Worm (Caenorhabditis elegans) whole organism, L1 larva: Measurements from ENCODE around the gene lido-2.

ENCODE experiments used
- Y116A8C.19 ChIP-seq: sonication (generic microtip); optimal IDR thresholded peaks from 2 replicates; lab custom pipeline; 2016; ENCODE audit warnings: missing compliant biosample characterization, missing genetic modification characterization, borderline replicate concordance
- aly-2 ChIP-seq: fragments of 150-350 bp; optimal IDR thresholded peaks from 2 replicates; lab custom pipeline; 2014; ENCODE audit warnings: missing biosample characterization, missing genetic modification characterization
- ama-1 ChIP-seq: fragments of 150-350 bp; optimal IDR thresholded peaks from 2 replicates; lab custom pipeline; 2014
- blmp-1 ChIP-seq: fragments of 150-350 bp; optimal IDR thresholded peaks from 2 replicates; lab custom pipeline; 2014; ENCODE audit warnings: missing biosample characterization, missing genetic modification characterization
- ceh-8 ChIP-seq: fragments of 200-800 bp; sonication (Bioruptor generic); optimal IDR thresholded peaks from 2 replicates; lab custom pipeline; 2018; ENCODE audit warnings: mild to moderate bottlenecking, missing genetic modification characterization, moderate library complexity, missing compliant biosample characterization
- ceh-88 ChIP-seq: fragments of 200-800 bp; sonication (Bioruptor generic); IDR thresholded peaks from 2 replicates; pipeline ENCODE4 v1.3.6; 2022; ENCODE audit warnings: missing genetic modification characterization, missing compliant biosample characterization
- ceh-90 ChIP-seq: sonication (generic microtip); optimal IDR thresholded peaks from 2 replicates; lab custom pipeline; 2016; ENCODE audit warnings: missing genetic modification characterization, missing compliant biosample characterization
- ces-1 ChIP-seq: fragments of 150-350 bp; optimal IDR thresholded peaks from 2 replicates; lab custom pipeline; 2014; ENCODE audit warnings: missing biosample characterization, missing genetic modification reagents, missing genetic modification characterization
- dsc-1 ChIP-seq: sonication (generic microtip); optimal IDR thresholded peaks from 2 replicates; lab custom pipeline; 2016; ENCODE audit warnings: mild to moderate bottlenecking, missing genetic modification characterization, missing compliant biosample characterization
- efl-3 ChIP-seq: fragments of 200-800 bp; sonication (Bioruptor generic); optimal IDR thresholded peaks from 2 replicates; lab custom pipeline; 2018; ENCODE audit warnings: mild to moderate bottlenecking, missing genetic modification characterization, missing compliant biosample characterization
- egl-27 ChIP-seq, 2 experiments: fragments of 150-350 bp in 1 of 2; sonication (generic microtip); optimal IDR thresholded peaks; 3 replicates each; lab custom pipeline; 2017 to 2018; ENCODE audit warnings: missing biosample characterization in 2 of 2, missing genetic modification characterization in 2 of 2, missing genetic modification reagents in 2 of 2
- elt-2 ChIP-seq: sonication (generic microtip); optimal IDR thresholded peaks from 2 replicates; lab custom pipeline; 2016; ENCODE audit warnings: missing genetic modification characterization, mild to moderate bottlenecking, inconsistent platforms, missing compliant biosample characterization, missing genetic modification reagents
- ets-5 ChIP-seq: fragments of 200-800 bp; sonication (Bioruptor generic); IDR thresholded peaks from 2 replicates; pipeline ENCODE4 v1.3.6; 2022; ENCODE audit warnings: missing genetic modification characterization, missing compliant biosample characterization
- fkh-10 ChIP-seq: sonication (generic microtip); optimal IDR thresholded peaks from 2 replicates; lab custom pipeline; 2017; ENCODE audit warnings: missing biosample characterization, missing genetic modification reagents, missing genetic modification characterization
- fkh-4 ChIP-seq: sonication (generic microtip); optimal IDR thresholded peaks from 2 replicates; lab custom pipeline; 2016; ENCODE audit warnings: missing compliant biosample characterization, missing genetic modification characterization, borderline replicate concordance
- fkh-8 ChIP-seq: sonication (generic microtip); optimal IDR thresholded peaks from 2 replicates; lab custom pipeline; 2016; ENCODE audit warnings: mild to moderate bottlenecking, missing genetic modification characterization, missing compliant biosample characterization
- grh-1 ChIP-seq: fragments of 200-800 bp; sonication (Bioruptor generic); IDR thresholded peaks from 2 replicates; pipeline ENCODE4 v1.3.6; 2022; ENCODE audit warnings: missing genetic modification reagents, missing genetic modification characterization, missing compliant biosample characterization
- hpl-2 ChIP-seq: fragments of 150-350 bp; optimal IDR thresholded peaks from 2 replicates; lab custom pipeline; 2014; ENCODE audit warnings: missing biosample characterization, missing genetic modification reagents, missing genetic modification characterization
- irx-1 ChIP-seq: sonication (generic microtip); optimal IDR thresholded peaks from 2 replicates; lab custom pipeline; 2016; ENCODE audit warnings: missing genetic modification characterization, missing compliant biosample characterization
- isw-1 ChIP-seq: fragments of 200-800 bp; sonication (Bioruptor generic); IDR thresholded peaks from 2 replicates; pipeline ENCODE4 v1.3.6; 2022; ENCODE audit warnings: missing genetic modification characterization, missing compliant biosample characterization
- lin-13 ChIP-seq: fragments of 150-350 bp; optimal IDR thresholded peaks from 2 replicates; lab custom pipeline; 2014; ENCODE audit warnings: missing biosample characterization, missing genetic modification reagents, missing genetic modification characterization
- lin-14 ChIP-seq: fragments of 200-800 bp; sonication (Bioruptor generic); optimal IDR thresholded peaks from 2 replicates; lab custom pipeline; 2018; ENCODE audit warnings: mild to moderate bottlenecking, missing genetic modification characterization, moderate library complexity, missing compliant biosample characterization
- lin-15B ChIP-seq: fragments of 150-350 bp; sonication (generic microtip); optimal IDR thresholded peaks from 3 replicates; lab custom pipeline; 2014; ENCODE audit warnings: missing biosample characterization, missing genetic modification characterization
- lin-35 ChIP-seq, 2 experiments: fragments of 150-350 bp; optimal IDR thresholded peaks; 2 replicates each; lab custom pipeline; 2014; ENCODE audit warnings: missing biosample characterization in 2 of 2, missing genetic modification characterization in 2 of 2, missing genetic modification reagents in 2 of 2
- lin-39 ChIP-seq: fragments of 150-350 bp; optimal IDR thresholded peaks from 2 replicates; lab custom pipeline; 2014; ENCODE audit warnings: missing biosample characterization, missing genetic modification reagents, missing genetic modification characterization
- mdl-1 ChIP-seq, 2 experiments: fragments of 150-350 bp; optimal IDR thresholded peaks; 2 replicates each; lab custom pipeline; 2014 to 2017; ENCODE audit warnings: missing biosample characterization in 2 of 2, missing genetic modification characterization in 2 of 2, inconsistent platforms in 1 of 2
- mep-1 ChIP-seq: fragments of 150-350 bp; optimal IDR thresholded peaks from 2 replicates; lab custom pipeline; 2014; ENCODE audit warnings: missing biosample characterization, missing genetic modification characterization
- nhr-11 ChIP-seq: fragments of 150-350 bp; optimal IDR thresholded peaks from 2 replicates; lab custom pipeline; 2014; ENCODE audit warnings: missing biosample characterization, missing genetic modification characterization
- nhr-237 ChIP-seq: fragments of 150-350 bp; optimal IDR thresholded peaks from 2 replicates; lab custom pipeline; 2014; ENCODE audit warnings: missing biosample characterization, missing genetic modification characterization
- nhr-28 ChIP-seq: fragments of 150-350 bp; optimal IDR thresholded peaks from 2 replicates; lab custom pipeline; 2014; ENCODE audit warnings: missing biosample characterization, missing genetic modification characterization
- nhr-76 ChIP-seq: sonication (generic microtip); optimal IDR thresholded peaks from 2 replicates; lab custom pipeline; 2017; ENCODE audit warnings: missing biosample characterization, missing genetic modification characterization
- nhr-77 ChIP-seq: fragments of 150-350 bp; optimal IDR thresholded peaks from 2 replicates; lab custom pipeline; 2014; ENCODE audit warnings: missing biosample characterization, missing genetic modification characterization
- nhr-84 ChIP-seq: sonication (generic microtip); optimal IDR thresholded peaks from 2 replicates; lab custom pipeline; 2017; ENCODE audit warnings: missing biosample characterization, missing genetic modification characterization
- nhr-85 ChIP-seq: sonication (generic microtip); peaks from one replicate; lab custom pipeline; 2016; ENCODE audit warnings: missing genetic modification characterization, inconsistent platforms, missing compliant biosample characterization
- pax-3 ChIP-seq: fragments of 200-800 bp; sonication (Bioruptor generic); optimal IDR thresholded peaks from 2 replicates; lab custom pipeline; 2018; ENCODE audit warnings: mild to moderate bottlenecking, missing genetic modification characterization, moderate library complexity, missing compliant biosample characterization
- rnt-1 ChIP-seq: sonication (generic microtip); optimal IDR thresholded peaks from 2 replicates; lab custom pipeline; 2016; ENCODE audit warnings: mild to moderate bottlenecking, missing genetic modification characterization, moderate library complexity, missing compliant biosample characterization
- skn-1 ChIP-seq: fragments of 150-350 bp; optimal IDR thresholded peaks from 2 replicates; lab custom pipeline; 2014; ENCODE audit warnings: missing biosample characterization, missing genetic modification characterization
- snpc-4 ChIP-seq: fragments of 150-350 bp; optimal IDR thresholded peaks from 2 replicates; lab custom pipeline; 2014; ENCODE audit warnings: missing biosample characterization, missing genetic modification characterization
- sox-4 ChIP-seq: sonication (generic microtip); optimal IDR thresholded peaks from 2 replicates; lab custom pipeline; 2016; ENCODE audit warnings: missing genetic modification characterization, missing compliant biosample characterization
- sptf-1 ChIP-seq: fragments of 150-350 bp; optimal IDR thresholded peaks from 2 replicates; lab custom pipeline; 2014; ENCODE audit warnings: missing biosample characterization, missing genetic modification characterization
- swsn-7 ChIP-seq: sonication (generic microtip); optimal IDR thresholded peaks from 2 replicates; lab custom pipeline; 2016; ENCODE audit warnings: missing genetic modification characterization, missing compliant biosample characterization
- tbx-2 ChIP-seq: sonication (generic microtip); optimal IDR thresholded peaks from 2 replicates; lab custom pipeline; 2016; ENCODE audit warnings: missing genetic modification characterization, missing compliant biosample characterization
- unc-130 ChIP-seq: fragments of 150-350 bp; optimal IDR thresholded peaks from 2 replicates; lab custom pipeline; 2017; ENCODE audit warnings: missing biosample characterization, missing genetic modification characterization, inconsistent platforms
- unc-62 ChIP-seq: fragments of 150-350 bp; optimal IDR thresholded peaks from 2 replicates; lab custom pipeline; 2014; ENCODE audit warnings: missing biosample characterization, missing genetic modification reagents, missing genetic modification characterization
- unc-86 ChIP-seq: sonication (generic microtip); optimal IDR thresholded peaks from 2 replicates; lab custom pipeline; 2016; ENCODE audit warnings: missing genetic modification characterization, missing compliant biosample characterization
- unc-98 ChIP-seq: fragments of 200-800 bp; sonication (Bioruptor generic); IDR thresholded peaks from 2 replicates; pipeline ENCODE4 v1.3.6; 2022; ENCODE audit warnings: missing genetic modification characterization, missing compliant biosample characterization
- zag-1 ChIP-seq: fragments of 150-350 bp; optimal IDR thresholded peaks from 2 replicates; lab custom pipeline; 2014; ENCODE audit warnings: missing biosample characterization, missing genetic modification characterization
- zip-4 ChIP-seq: fragments of 200-800 bp; sonication (Bioruptor generic); optimal IDR thresholded peaks from 2 replicates; lab custom pipeline; 2018; ENCODE audit warnings: mild to moderate bottlenecking, missing genetic modification characterization, moderate library complexity, missing compliant biosample characterization
- ztf-11 ChIP-seq, 2 experiments: sonication (generic microtip); optimal IDR thresholded peaks; 2 replicates each; lab custom pipeline; 2016 to 2017; ENCODE audit warnings: missing genetic modification characterization in 2 of 2, missing biosample characterization in 1 of 2, missing compliant biosample characterization in 1 of 2

lido-2 gene

DNA sequence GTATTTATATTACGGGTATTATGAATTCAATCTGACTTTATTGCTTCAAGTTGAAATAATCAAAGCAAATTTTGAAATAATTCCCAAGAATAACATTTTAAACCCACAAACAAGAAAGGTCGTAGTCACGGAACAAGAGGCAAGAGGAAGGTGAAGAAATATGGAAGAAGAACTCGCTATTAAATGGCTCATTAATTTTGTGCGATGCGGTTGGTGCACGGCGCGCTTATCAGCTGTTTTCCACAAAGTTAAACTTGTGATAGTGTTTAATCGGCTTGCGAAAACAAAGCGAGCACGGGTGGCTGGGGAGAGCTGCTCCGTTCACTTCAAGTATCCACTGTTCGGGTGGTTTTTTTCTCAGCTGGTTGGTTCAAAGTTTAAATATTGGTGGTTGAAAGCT is 33.6 kb downstream of the lido-2 start:
- TF ChIP-seq lin-13 (GFP tag; lab: Kevin White, UChicago) (no peak), elt-2 (peak; percentile 79), dsc-1 (tag; lab: Kevin White, UChicago) (no peak), lin-14 (GFP tag; lab: Kevin White, UChicago) (peak; percentile 12), blmp-1 (tag; lab: Kevin White, UChicago) (no peak), lin-35 (GFP tag; optimal IDR thresholded peaks at IDR 0.05; lab: Kevin White, UChicago) (peak in 1 of 2 experiments; percentile 33), nhr-237 (tag; lab: Kevin White, UChicago) (no peak), nhr-76 (no peak)

DNA sequence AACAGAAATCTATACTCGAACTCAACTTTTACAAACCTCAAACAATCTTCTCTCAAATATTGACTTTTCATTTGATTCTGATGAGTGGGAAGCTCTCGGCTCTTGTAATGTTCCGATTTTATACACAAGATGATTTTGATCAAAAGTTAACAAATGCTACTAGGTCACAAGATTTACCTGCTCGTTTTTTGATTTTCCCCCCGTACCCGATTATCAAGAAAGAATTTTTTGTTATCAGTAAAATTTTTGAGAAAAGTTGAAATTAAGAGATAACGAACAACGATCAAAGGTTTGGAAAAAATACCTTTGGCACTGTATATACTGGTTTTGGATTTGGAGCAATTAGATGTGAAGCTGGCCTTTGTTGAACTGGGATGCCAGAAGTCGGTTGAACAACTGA is 35.7 kb downstream of the lido-2 start:
- TF ChIP-seq elt-2: peak; percentile 76
- TF ChIP-seq zip-4 (GFP tag; lab: Kevin White, UChicago): no peak
- TF ChIP-seq nhr-85 (tag; lab: Kevin White, UChicago): no peak
- no peak for TF ChIP-seq lin-14 (GFP tag; lab: Kevin White, UChicago)
- no peak for TF ChIP-seq skn-1
- TF ChIP-seq lin-13 (GFP tag; lab: Kevin White, UChicago): no peak
- TF ChIP-seq unc-130: no peak
- no peak for TF ChIP-seq snpc-4 (tag; lab: Kevin White, UChicago)
- peak in 1 of 2 experiments; percentile 39 for TF ChIP-seq lin-35 (GFP tag; optimal IDR thresholded peaks at IDR 0.05; lab: Kevin White, UChicago)
- peak; percentile 33 for TF ChIP-seq tbx-2 (tag; lab: Kevin White, UChicago)
- no peak for TF ChIP-seq grh-1 (GFP tag; lab: Robert Waterston, UW)
- no peak for TF ChIP-seq egl-27 (tag; optimal IDR thresholded peaks at IDR 0.05; lab: Kevin White, UChicago)
- no peak for TF ChIP-seq mdl-1 (tag; optimal IDR thresholded peaks at IDR 0.05; lab: Kevin White, UChicago)
- TF ChIP-seq ceh-8 (GFP tag; lab: Kevin White, UChicago): no peak
- TF ChIP-seq nhr-28 (tag; lab: Kevin White, UChicago): no peak
- no peak for TF ChIP-seq ztf-11 (tag; optimal IDR thresholded peaks at IDR 0.05; lab: Kevin White, UChicago)
- TF ChIP-seq ets-5: no peak
- no peak for TF ChIP-seq unc-98 (GFP tag; lab: Robert Waterston, UW)
- TF ChIP-seq nhr-77 (tag; lab: Kevin White, UChicago): peak; percentile 22
- TF ChIP-seq sox-4: no peak
- no peak for TF ChIP-seq nhr-11 (tag; lab: Kevin White, UChicago)
- TF ChIP-seq sptf-1 (tag; lab: Kevin White, UChicago): no peak
- no peak for TF ChIP-seq fkh-10 (GFP tag; lab: Kevin White, UChicago)

DNA sequence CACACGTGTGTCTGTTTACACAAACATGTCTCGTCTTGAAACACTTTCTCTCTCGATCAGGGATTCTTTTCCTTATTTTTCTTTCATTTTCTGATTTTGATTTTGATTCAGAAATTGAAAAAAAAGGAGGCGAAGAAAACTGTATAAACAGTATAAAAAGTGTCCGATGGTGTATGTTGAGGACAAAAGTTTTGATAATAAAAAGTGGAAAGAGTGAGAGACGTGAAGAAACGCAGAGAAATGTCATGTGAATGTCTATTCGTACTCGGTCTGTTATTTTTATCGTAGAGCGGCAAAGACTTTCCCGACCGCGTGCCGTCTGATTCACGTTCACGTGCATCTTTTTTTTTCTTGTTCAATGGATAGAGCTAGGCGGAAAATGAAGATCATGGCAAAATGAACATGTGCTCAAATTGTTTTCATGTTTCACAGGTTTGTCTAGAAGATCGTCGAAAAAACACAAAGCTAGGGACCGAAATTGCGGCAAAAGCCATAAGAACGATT is 36.8 kb downstream of the lido-2 start:
- TF ChIP-seq isw-1 (GFP tag; lab: Robert Waterston, UW) (no peak), fkh-8 (no peak), zag-1 (tag; lab: Kevin White, UChicago) (no peak), unc-62 (no peak), efl-3 (GFP tag; lab: Kevin White, UChicago) (no peak), nhr-77 (tag; lab: Kevin White, UChicago) (no peak), blmp-1 (tag; lab: Kevin White, UChicago) (peak; percentile 82), sptf-1 (tag; lab: Kevin White, UChicago) (no peak), fkh-4 (no peak), unc-86 (tag; lab: Kevin White, UChicago) (no peak), lin-14 (GFP tag; lab: Kevin White, UChicago) (peak; percentile 88), snpc-4 (tag; lab: Kevin White, UChicago) (no peak), ceh-8 (GFP tag; lab: Kevin White, UChicago) (no peak), Y116A8C.19 (tag; lab: Kevin White, UChicago) (no peak), ces-1 (GFP tag; lab: Kevin White, UChicago) (no peak), mep-1 (tag; lab: Kevin White, UChicago) (peak; percentile 66), swsn-7 (peak; percentile 16), hpl-2 (GFP tag; lab: Kevin White, UChicago) (no peak), fkh-10 (GFP tag; lab: Kevin White, UChicago) (no peak), lin-39 (tag; lab: Kevin White, UChicago) (no peak), lin-15B (no peak), irx-1 (tag; lab: Kevin White, UChicago) (peak; percentile 46), rnt-1 (tag; lab: Kevin White, UChicago) (peak; percentile 10), pax-3 (no peak), ama-1 (no peak), ceh-90 (tag; lab: Kevin White, UChicago) (no peak), ceh-88 (no peak), nhr-84 (no peak), elt-2 (peak; percentile 70), nhr-85 (tag; lab: Kevin White, UChicago) (peak; percentile 97), sox-4 (no peak), aly-2 (tag; lab: Kevin White, UChicago) (no peak)
